Worm (Caenorhabditis elegans) whole organism, L1 larva: Measurements from ENCODE around the gene rpl-22.

Source experiments
- aha-1 ChIP-seq: fragments of 150-350 bp; optimal IDR thresholded peaks from 2 replicates; lab custom pipeline; 2014; ENCODE audit warnings: missing biosample characterization, missing genetic modification characterization
- alr-1 ChIP-seq: fragments of 200-800 bp; sonication (Bioruptor generic); optimal IDR thresholded peaks from 2 replicates; lab custom pipeline; 2018; ENCODE audit warnings: borderline replicate concordance, mild to moderate bottlenecking, missing genetic modification characterization, missing compliant biosample characterization
- aly-2 ChIP-seq: fragments of 150-350 bp; optimal IDR thresholded peaks from 2 replicates; lab custom pipeline; 2014; ENCODE audit warnings: missing biosample characterization, missing genetic modification characterization
- ama-1 ChIP-seq: fragments of 150-350 bp; optimal IDR thresholded peaks from 2 replicates; lab custom pipeline; 2014
- blmp-1 ChIP-seq: fragments of 150-350 bp; optimal IDR thresholded peaks from 2 replicates; lab custom pipeline; 2014; ENCODE audit warnings: missing biosample characterization, missing genetic modification characterization
- ceh-8 ChIP-seq: fragments of 200-800 bp; sonication (Bioruptor generic); optimal IDR thresholded peaks from 2 replicates; lab custom pipeline; 2018; ENCODE audit warnings: mild to moderate bottlenecking, missing genetic modification characterization, moderate library complexity, missing compliant biosample characterization
- ceh-90 ChIP-seq: sonication (generic microtip); optimal IDR thresholded peaks from 2 replicates; lab custom pipeline; 2016; ENCODE audit warnings: missing genetic modification characterization, missing compliant biosample characterization
- ces-1 ChIP-seq: fragments of 150-350 bp; optimal IDR thresholded peaks from 2 replicates; lab custom pipeline; 2014; ENCODE audit warnings: missing biosample characterization, missing genetic modification reagents, missing genetic modification characterization
- dsc-1 ChIP-seq: sonication (generic microtip); optimal IDR thresholded peaks from 2 replicates; lab custom pipeline; 2016; ENCODE audit warnings: mild to moderate bottlenecking, missing genetic modification characterization, missing compliant biosample characterization
- efl-3 ChIP-seq: fragments of 200-800 bp; sonication (Bioruptor generic); optimal IDR thresholded peaks from 2 replicates; lab custom pipeline; 2018; ENCODE audit warnings: mild to moderate bottlenecking, missing genetic modification characterization, missing compliant biosample characterization
- egl-13 ChIP-seq: sonication (generic microtip); optimal IDR thresholded peaks from 2 replicates; lab custom pipeline; 2016; ENCODE audit warnings: missing genotype, missing genetic modification reagents, missing genetic modification characterization, missing compliant biosample characterization
- elt-2 ChIP-seq: sonication (generic microtip); optimal IDR thresholded peaks from 2 replicates; lab custom pipeline; 2016; ENCODE audit warnings: missing genetic modification characterization, mild to moderate bottlenecking, inconsistent platforms, missing compliant biosample characterization, missing genetic modification reagents
- elt-3 ChIP-seq, 6 experiments: fragments of 150-350 bp in 1 of 6; sonication (generic microtip); optimal IDR thresholded peaks; 2 replicates each; lab custom pipeline; 2017 to 2018; ENCODE audit warnings: missing biosample characterization in 6 of 6, missing genetic modification characterization in 6 of 6, inconsistent platforms in 1 of 6
- ets-5 ChIP-seq: fragments of 200-800 bp; sonication (Bioruptor generic); IDR thresholded peaks from 2 replicates; pipeline ENCODE4 v1.3.6; 2022; ENCODE audit warnings: missing genetic modification characterization, missing compliant biosample characterization
- fkh-10 ChIP-seq: sonication (generic microtip); optimal IDR thresholded peaks from 2 replicates; lab custom pipeline; 2017; ENCODE audit warnings: missing biosample characterization, missing genetic modification reagents, missing genetic modification characterization
- fkh-4 ChIP-seq: sonication (generic microtip); optimal IDR thresholded peaks from 2 replicates; lab custom pipeline; 2016; ENCODE audit warnings: missing compliant biosample characterization, missing genetic modification characterization, borderline replicate concordance
- fos-1 ChIP-seq: fragments of 150-350 bp; optimal IDR thresholded peaks from 2 replicates; lab custom pipeline; 2014; ENCODE audit warnings: missing biosample characterization, missing genetic modification characterization
- grh-1 ChIP-seq: fragments of 200-800 bp; sonication (Bioruptor generic); IDR thresholded peaks from 2 replicates; pipeline ENCODE4 v1.3.6; 2022; ENCODE audit warnings: missing genetic modification reagents, missing genetic modification characterization, missing compliant biosample characterization
- hlh-17 ChIP-seq: fragments of 200-800 bp; sonication (Bioruptor generic); optimal IDR thresholded peaks from 2 replicates; lab custom pipeline; 2018; ENCODE audit warnings: missing genetic modification characterization, mild to moderate bottlenecking, missing compliant biosample characterization, moderate library complexity, borderline replicate concordance
- irx-1 ChIP-seq: sonication (generic microtip); optimal IDR thresholded peaks from 2 replicates; lab custom pipeline; 2016; ENCODE audit warnings: missing genetic modification characterization, missing compliant biosample characterization
- lin-14 ChIP-seq: fragments of 200-800 bp; sonication (Bioruptor generic); optimal IDR thresholded peaks from 2 replicates; lab custom pipeline; 2018; ENCODE audit warnings: mild to moderate bottlenecking, missing genetic modification characterization, moderate library complexity, missing compliant biosample characterization
- lin-15B ChIP-seq: fragments of 150-350 bp; sonication (generic microtip); optimal IDR thresholded peaks from 3 replicates; lab custom pipeline; 2014; ENCODE audit warnings: missing biosample characterization, missing genetic modification characterization
- lin-35 ChIP-seq, 2 experiments: fragments of 150-350 bp; optimal IDR thresholded peaks; 2 replicates each; lab custom pipeline; 2014; ENCODE audit warnings: missing biosample characterization in 2 of 2, missing genetic modification characterization in 2 of 2, missing genetic modification reagents in 2 of 2
- lin-39 ChIP-seq: fragments of 150-350 bp; optimal IDR thresholded peaks from 2 replicates; lab custom pipeline; 2014; ENCODE audit warnings: missing biosample characterization, missing genetic modification reagents, missing genetic modification characterization
- lsy-2 ChIP-seq, 2 experiments: fragments of 150-350 bp; optimal IDR thresholded peaks; 2 replicates each; lab custom pipeline; 2014; ENCODE audit warnings: missing biosample characterization in 2 of 2, missing genetic modification characterization in 2 of 2
- mab-9 ChIP-seq: fragments of 200-800 bp; sonication (Bioruptor generic); IDR thresholded peaks from 2 replicates; pipeline ENCODE4 v1.3.6; 2022; ENCODE audit warnings: missing genetic modification reagents, missing genetic modification characterization, missing compliant biosample characterization
- mdl-1 ChIP-seq, 2 experiments: fragments of 150-350 bp; optimal IDR thresholded peaks; 2 replicates each; lab custom pipeline; 2014 to 2017; ENCODE audit warnings: missing biosample characterization in 2 of 2, missing genetic modification characterization in 2 of 2, inconsistent platforms in 1 of 2
- nhr-11 ChIP-seq: fragments of 150-350 bp; optimal IDR thresholded peaks from 2 replicates; lab custom pipeline; 2014; ENCODE audit warnings: missing biosample characterization, missing genetic modification characterization
- nhr-12 ChIP-seq: sonication (generic microtip); optimal IDR thresholded peaks from 2 replicates; lab custom pipeline; 2017; ENCODE audit warnings: missing biosample characterization, missing genetic modification characterization
- nhr-19 ChIP-seq: fragments of 200-800 bp; sonication (Bioruptor generic); conservative IDR thresholded peaks from 2 replicates; pipeline ENCODE4 v1.3.6; 2022; ENCODE audit warnings: missing genetic modification characterization, missing compliant biosample characterization
- nhr-28 ChIP-seq: fragments of 150-350 bp; optimal IDR thresholded peaks from 2 replicates; lab custom pipeline; 2014; ENCODE audit warnings: missing biosample characterization, missing genetic modification characterization
- nhr-47 ChIP-seq: sonication (generic microtip); optimal IDR thresholded peaks from 2 replicates; lab custom pipeline; 2016; ENCODE audit warnings: mild to moderate bottlenecking, missing genetic modification characterization, moderate library complexity, missing compliant biosample characterization
- nhr-84 ChIP-seq: sonication (generic microtip); optimal IDR thresholded peaks from 2 replicates; lab custom pipeline; 2017; ENCODE audit warnings: missing biosample characterization, missing genetic modification characterization
- pag-3 ChIP-seq: sonication (generic microtip); optimal IDR thresholded peaks from 2 replicates; lab custom pipeline; 2017; ENCODE audit warnings: missing genetic modification characterization, mild to moderate bottlenecking, missing compliant biosample characterization, antibody characterized with exemption, borderline replicate concordance; ENCODE audit not compliant: insufficient read depth
- pax-3 ChIP-seq: fragments of 200-800 bp; sonication (Bioruptor generic); optimal IDR thresholded peaks from 2 replicates; lab custom pipeline; 2018; ENCODE audit warnings: mild to moderate bottlenecking, missing genetic modification characterization, moderate library complexity, missing compliant biosample characterization
- pqm-1 ChIP-seq: sonication (generic microtip); optimal IDR thresholded peaks from 3 replicates; lab custom pipeline; 2017; ENCODE audit warnings: missing biosample characterization, missing genetic modification characterization
- rnt-1 ChIP-seq: sonication (generic microtip); optimal IDR thresholded peaks from 2 replicates; lab custom pipeline; 2016; ENCODE audit warnings: mild to moderate bottlenecking, missing genetic modification characterization, moderate library complexity, missing compliant biosample characterization
- skn-1 ChIP-seq: fragments of 150-350 bp; optimal IDR thresholded peaks from 2 replicates; lab custom pipeline; 2014; ENCODE audit warnings: missing biosample characterization, missing genetic modification characterization
- snu-23 ChIP-seq: sonication (generic microtip); optimal IDR thresholded peaks from 2 replicates; lab custom pipeline; 2016; ENCODE audit warnings: missing genetic modification characterization, missing compliant biosample characterization
- sptf-1 ChIP-seq: fragments of 150-350 bp; optimal IDR thresholded peaks from 2 replicates; lab custom pipeline; 2014; ENCODE audit warnings: missing biosample characterization, missing genetic modification characterization
- tbx-2 ChIP-seq: sonication (generic microtip); optimal IDR thresholded peaks from 2 replicates; lab custom pipeline; 2016; ENCODE audit warnings: missing genetic modification characterization, missing compliant biosample characterization
- tlp-1 ChIP-seq: fragments of 150-350 bp; optimal IDR thresholded peaks from 2 replicates; lab custom pipeline; 2014; ENCODE audit warnings: missing biosample characterization, missing genetic modification characterization
- unc-130 ChIP-seq: fragments of 150-350 bp; optimal IDR thresholded peaks from 2 replicates; lab custom pipeline; 2017; ENCODE audit warnings: missing biosample characterization, missing genetic modification characterization, inconsistent platforms
- unc-86 ChIP-seq: sonication (generic microtip); optimal IDR thresholded peaks from 2 replicates; lab custom pipeline; 2016; ENCODE audit warnings: missing genetic modification characterization, missing compliant biosample characterization
- vab-15 ChIP-seq: sonication (generic microtip); optimal IDR thresholded peaks from 2 replicates; lab custom pipeline; 2017; ENCODE audit warnings: missing genotype, mild to moderate bottlenecking, missing genetic modification characterization, missing compliant biosample characterization
- xbp-1 ChIP-seq: sonication (generic microtip); optimal IDR thresholded peaks from 2 replicates; lab custom pipeline; 2016; ENCODE audit warnings: missing genetic modification characterization, missing compliant biosample characterization
- zag-1 ChIP-seq: fragments of 150-350 bp; optimal IDR thresholded peaks from 2 replicates; lab custom pipeline; 2014; ENCODE audit warnings: missing biosample characterization, missing genetic modification characterization
- zip-4 ChIP-seq: fragments of 200-800 bp; sonication (Bioruptor generic); optimal IDR thresholded peaks from 2 replicates; lab custom pipeline; 2018; ENCODE audit warnings: mild to moderate bottlenecking, missing genetic modification characterization, moderate library complexity, missing compliant biosample characterization

Gene rpl-22

DNA sequence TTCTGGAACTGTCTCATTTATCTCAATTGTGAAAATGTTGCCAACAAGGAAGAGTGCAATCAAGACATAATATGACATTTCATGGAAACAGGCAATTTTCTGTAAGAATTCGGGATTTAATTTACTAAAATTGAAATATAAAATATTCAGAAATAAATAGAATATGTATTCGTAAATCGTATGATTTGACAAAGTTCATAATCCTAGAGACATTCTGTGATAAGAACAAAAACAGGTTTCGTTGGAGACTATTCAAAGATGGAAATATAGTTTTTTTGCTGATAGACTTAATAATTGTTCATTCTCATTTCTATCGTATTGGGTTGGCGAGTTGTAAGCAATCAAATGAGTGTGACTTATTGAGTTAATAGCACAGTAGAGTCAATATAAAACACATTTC, 2.6 kb downstream of the rpl-22 start, which contains the start of gene C27A2.12:
Gene C27A2.12 (minus strand): TSS at position 101 of the 400 bp plus-strand sequence.
- TF ChIP-seq efl-3 (GFP tag; lab: Kevin White, UChicago) (no peak), nhr-28 (tag; lab: Kevin White, UChicago) (no peak), mdl-1 (tag; optimal IDR thresholded peaks at IDR 0.05; lab: Kevin White, UChicago) (no peak), mab-9 (GFP tag; lab: Robert Waterston, UW) (no peak), nhr-11 (tag; lab: Kevin White, UChicago) (no peak), fkh-4 (tag; lab: Kevin White, UChicago) (no peak), hlh-17 (GFP tag; lab: Kevin White, UChicago) (no peak), pax-3 (tag; lab: Kevin White, UChicago) (no peak), lin-15B (no peak), lsy-2 (tag; optimal IDR thresholded peaks at IDR 0.05; lab: Kevin White, UChicago) (no peak)

DNA sequence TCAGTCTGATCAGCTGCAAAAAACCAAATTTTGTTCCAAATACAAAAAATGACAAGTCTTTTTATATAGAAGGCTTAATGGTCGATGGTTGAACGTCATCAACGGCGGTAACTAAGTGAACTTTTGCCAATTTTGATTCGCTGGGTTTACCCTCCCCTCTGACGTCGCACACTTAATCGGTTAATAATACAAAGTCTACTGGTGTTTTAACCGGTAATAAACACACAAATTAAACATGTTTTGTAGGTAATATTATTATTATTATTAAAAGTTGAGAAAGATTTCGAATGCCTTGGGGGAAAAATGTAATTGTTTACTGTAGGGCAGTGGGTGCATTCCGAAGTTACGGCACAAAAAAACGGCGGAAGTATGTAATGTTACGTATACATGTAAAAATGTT, 5.3 kb downstream of the rpl-22 start, which contains the start of gene pho-12:
Gene pho-12 (minus strand): TSS at position 101 of the 400 bp plus-strand sequence.
- TF ChIP-seq ama-1 (lab: Kevin White, UChicago) = no peak
- TF ChIP-seq egl-13 (tag; lab: Kevin White, UChicago) = no peak
- no peak for TF ChIP-seq lin-35 (GFP tag; optimal IDR thresholded peaks at IDR 0.05; lab: Kevin White, UChicago)
- TF ChIP-seq ces-1 (GFP tag; lab: Kevin White, UChicago) = no peak
- no peak for TF ChIP-seq xbp-1 (tag; lab: Kevin White, UChicago)
- TF ChIP-seq ets-5 (GFP tag; lab: Robert Waterston, UW) = no peak
- no peak for TF ChIP-seq fkh-10 (GFP tag; lab: Kevin White, UChicago)
- no peak for TF ChIP-seq ceh-90
- no peak for TF ChIP-seq tbx-2
- TF ChIP-seq irx-1 (tag; lab: Kevin White, UChicago) = no peak
- no peak for TF ChIP-seq snu-23 (GFP tag; lab: Kevin White, UChicago)
- no peak for TF ChIP-seq unc-130 (tag; lab: Kevin White, UChicago)
- TF ChIP-seq elt-2 (tag; lab: Kevin White, UChicago) = no peak

DNA sequence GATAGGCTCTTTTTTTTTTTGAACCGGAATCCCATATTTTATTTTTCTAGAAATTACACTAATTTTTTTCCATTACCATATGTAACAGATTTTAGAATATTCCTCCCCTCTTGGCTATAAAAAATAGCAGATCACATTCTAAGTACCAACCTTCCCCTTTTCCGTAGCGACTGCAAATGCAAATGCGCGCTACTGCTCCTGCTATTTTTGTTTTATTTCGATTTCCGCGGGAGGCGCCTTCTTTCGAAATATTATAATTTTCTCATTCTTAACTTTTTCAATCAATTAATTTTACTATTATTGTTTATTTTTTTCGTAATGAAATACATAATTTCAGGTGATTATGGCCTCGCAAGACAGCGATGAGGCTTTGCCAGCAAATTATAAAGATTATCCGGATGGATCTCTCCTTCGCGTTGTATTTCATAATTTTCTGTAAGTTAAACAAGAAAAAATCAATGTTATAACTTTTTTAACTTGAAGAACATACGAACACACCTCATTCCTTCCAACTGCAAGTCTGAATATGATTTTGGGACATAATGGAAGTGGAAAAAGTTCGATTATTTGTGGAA, 6.5 kb downstream of the rpl-22 start, which contains the start of gene smc-5:
Gene smc-5 (plus strand): TSS at position 332 of the 575 bp plus-strand sequence.
- TF ChIP-seq tlp-1 (tag; lab: Kevin White, UChicago) (no peak), lin-39 (tag; lab: Kevin White, UChicago) (no peak), aly-2 (peak; percentile 28), pqm-1 (tag; lab: Kevin White, UChicago) (no peak), elt-3 (tag; optimal IDR thresholded peaks at IDR 0.05; lab: Kevin White, UChicago) (peak in 1 of 6 experiments; percentile 80), ces-1 (GFP tag; lab: Kevin White, UChicago) (no peak), fos-1 (tag; lab: Kevin White, UChicago) (peak; percentile 54), zag-1 (tag; lab: Kevin White, UChicago) (no peak), aha-1 (tag; lab: Kevin White, UChicago) (no peak), skn-1 (tag; lab: Kevin White, UChicago) (peak; percentile 89), mab-9 (GFP tag; lab: Robert Waterston, UW) (no peak), unc-86 (tag; lab: Kevin White, UChicago) (peak; percentile 49), zip-4 (no peak), rnt-1 (tag; lab: Kevin White, UChicago) (peak; percentile 82), dsc-1 (tag; lab: Kevin White, UChicago) (peak; percentile 39), ets-5 (GFP tag; lab: Robert Waterston, UW) (no peak), grh-1 (GFP tag; lab: Robert Waterston, UW) (no peak), pag-3 (no peak), lin-14 (GFP tag; lab: Kevin White, UChicago) (peak; percentile 69), egl-13 (tag; lab: Kevin White, UChicago) (no peak), vab-15 (peak; percentile 60), nhr-19 (GFP tag; lab: Robert Waterston, UW) (peak; percentile 56), nhr-12 (tag; lab: Kevin White, UChicago) (no peak), ceh-8 (GFP tag; lab: Kevin White, UChicago) (no peak), blmp-1 (tag; lab: Kevin White, UChicago) (peak; percentile 71), sptf-1 (tag; lab: Kevin White, UChicago) (no peak), ceh-90 (no peak), nhr-84 (no peak), nhr-11 (tag; lab: Kevin White, UChicago) (no peak), alr-1 (no peak), nhr-47 (tag; lab: Kevin White, UChicago) (peak; percentile 73)
